Fruit fly (Drosophila melanogaster) S2 (cell line): ENCODE results near the gene B52.

Experiments
- CG8478 ChIP-seq: fragments of >200 bp; optimal IDR thresholded peaks from 2 replicates; lab custom pipeline; 2018
- CTCF ChIP-seq, 2 experiments: fragments of >200 bp; optimal IDR thresholded peaks; 2 replicates each; lab custom pipeline; 2018

DNA sequence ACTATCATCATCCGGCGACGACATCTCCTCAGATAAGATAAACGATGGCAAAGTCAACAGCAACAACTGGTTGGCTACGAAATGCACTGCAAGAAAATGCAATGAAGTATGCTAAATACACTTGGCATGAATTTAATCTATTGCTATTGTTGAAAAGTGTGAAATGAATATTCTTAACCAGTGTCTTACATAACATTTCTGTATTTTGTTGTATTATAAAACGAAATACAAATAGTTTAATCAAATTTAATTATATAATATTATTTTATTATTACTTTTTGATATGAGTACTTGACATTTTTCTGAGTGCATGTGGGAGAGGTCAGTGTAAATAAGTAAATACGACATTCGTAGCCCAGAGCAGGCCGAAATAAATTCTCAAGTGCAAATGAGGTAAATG is 52.4 kb downstream of the B52 start:
- TF ChIP-seq CG8478 (no peak), CTCF (optimal IDR thresholded peaks at IDR 0.05; lab: Kevin White, UChicago) (no peak)
